Worm (Caenorhabditis elegans): ENCODE measurements around the gene mcm-2.

mcm-2 gene

ce11 chrII:12028707-12029106 lies 22.3 kb upstream of the mcm-2 start:
- TF ChIP-seq ZK546.5 (tag; optimal IDR thresholded peaks at IDR 0.05) (no peak), egl-27 (tag; optimal IDR thresholded peaks at IDR 0.05) (no peak), nhr-77 (tag; optimal IDR thresholded peaks at IDR 0.05) (no peak), skn-1 (tag; optimal IDR thresholded peaks at IDR 0.05) (no peak), R02D3.7 (tag; optimal IDR thresholded peaks at IDR 0.05) (no peak), C34F6.9 (tag; optimal IDR thresholded peaks at IDR 0.05) (no peak), dmd-4 (tag; optimal IDR thresholded peaks at IDR 0.05) (no peak), lsy-2 (tag; optimal IDR thresholded peaks at IDR 0.05) (no peak), gmeb-1 (tag; optimal IDR thresholded peaks at IDR 0.05) (no peak), lin-13 (GFP tag; optimal IDR thresholded peaks at IDR 0.05) (no peak), sem-4 (tag; optimal IDR thresholded peaks at IDR 0.05) (no peak), lin-11 (tag; optimal IDR thresholded peaks at IDR 0.05) (no peak), nhr-23 (tag; optimal IDR thresholded peaks at IDR 0.05) (no peak), nhr-129 (tag; optimal IDR thresholded peaks at IDR 0.05) (no peak), mdl-1 (tag; optimal IDR thresholded peaks at IDR 0.05) (no peak), fos-1 (tag; optimal IDR thresholded peaks at IDR 0.05) (no peak)

- TF ChIP-seq crh-2 (tag; optimal IDR thresholded peaks at IDR 0.05) (peak; percentile 69), gmeb-1 (tag; optimal IDR thresholded peaks at IDR 0.05) (peak; percentile 22), fos-1 (tag; optimal IDR thresholded peaks at IDR 0.05) (peak; percentile 98), nhr-237 (tag; optimal IDR thresholded peaks at IDR 0.05) (no peak)
These were observed 21.3 kb upstream of the mcm-2 start, which contains the start of gene Y17G7B.8 for ce11 chrII:12027697-12028245. Y17G7B.8 (minus strand) TSS chrII:12027747.

ce11 chrII:12023315-12023878 lies 17.0 kb upstream of the mcm-2 start, which contains the start of gene Y17G7B.12:
Y17G7B.12 (plus strand) TSS chrII:12023861.
- no peak for TF ChIP-seq nhr-237 (tag; optimal IDR thresholded peaks at IDR 0.05)
- TF ChIP-seq sem-4 (tag; optimal IDR thresholded peaks at IDR 0.05) = no peak
- no peak for TF ChIP-seq ztf-4 (tag; optimal IDR thresholded peaks at IDR 0.05)
- no peak for TF ChIP-seq nhr-23 (tag; optimal IDR thresholded peaks at IDR 0.05)
- TF ChIP-seq elt-1 (tag; optimal IDR thresholded peaks at IDR 0.05) = no peak
- no peak for TF ChIP-seq lin-11 (tag; optimal IDR thresholded peaks at IDR 0.05)
- no peak for TF ChIP-seq nhr-12 (tag; optimal IDR thresholded peaks at IDR 0.05)
- no peak for TF ChIP-seq sma-9 (GFP tag; optimal IDR thresholded peaks at IDR 0.05)
- no peak for TF ChIP-seq sma-9 (tag; optimal IDR thresholded peaks at IDR 0.05)
- peak; percentile 16 for TF ChIP-seq unc-55 (GFP tag; optimal IDR thresholded peaks at IDR 0.05)
- TF ChIP-seq lsy-2 (tag; optimal IDR thresholded peaks at IDR 0.05) = peak; percentile 38 to 80
- TF ChIP-seq elt-3 (tag; optimal IDR thresholded peaks at IDR 0.05) = no peak
- no peak for TF ChIP-seq ztf-1 (GFP tag; conservative IDR thresholded peaks at IDR 0.05)

ce11 chrII:12008772-12009171 lies 2.3 kb upstream of the mcm-2 start, which contains the start of gene glb-29:
glb-29 (plus strand) TSS chrII:12009072.
- TF ChIP-seq ztf-4 (tag; optimal IDR thresholded peaks at IDR 0.05) (no peak), unc-62 (GFP tag; optimal IDR thresholded peaks at IDR 0.05) (no peak), lin-11 (tag; optimal IDR thresholded peaks at IDR 0.05) (no peak), fos-1 (tag; optimal IDR thresholded peaks at IDR 0.05) (no peak), skn-1 (tag; optimal IDR thresholded peaks at IDR 0.05) (no peak), dmd-4 (tag; optimal IDR thresholded peaks at IDR 0.05) (no peak), alr-1 (tag; optimal IDR thresholded peaks at IDR 0.05) (no peak), R02D3.7 (tag; optimal IDR thresholded peaks at IDR 0.05) (no peak), nhr-237 (tag; optimal IDR thresholded peaks at IDR 0.05) (no peak), nhr-129 (tag; optimal IDR thresholded peaks at IDR 0.05) (no peak), nhr-23 (tag; optimal IDR thresholded peaks at IDR 0.05) (no peak), lin-13 (GFP tag; optimal IDR thresholded peaks at IDR 0.05) (no peak), blmp-1 (tag; optimal IDR thresholded peaks at IDR 0.05; ENCODE audit: insufficient read depth) (no peak), nhr-21 (tag; optimal IDR thresholded peaks at IDR 0.05) (no peak), egl-27 (tag; optimal IDR thresholded peaks at IDR 0.05) (no peak), nhr-11 (tag; optimal IDR thresholded peaks at IDR 0.05) (no peak)

- TF ChIP-seq nhr-77 (tag; optimal IDR thresholded peaks at IDR 0.05) (no peak), sma-9 (GFP tag; optimal IDR thresholded peaks at IDR 0.05) (no peak), sma-9 (tag; optimal IDR thresholded peaks at IDR 0.05) (no peak), Y55F3AM.14 (GFP tag; optimal IDR thresholded peaks at IDR 0.05) (no peak), alr-1 (tag; optimal IDR thresholded peaks at IDR 0.05) (no peak), dmd-4 (tag; optimal IDR thresholded peaks at IDR 0.05) (no peak), gmeb-1 (tag; optimal IDR thresholded peaks at IDR 0.05) (no peak), lin-13 (GFP tag; optimal IDR thresholded peaks at IDR 0.05) (no peak), lsy-2 (tag; optimal IDR thresholded peaks at IDR 0.05) (no peak), ama-1 (optimal IDR thresholded peaks at IDR 0.05) (no peak), sma-3 (GFP tag; optimal IDR thresholded peaks at IDR 0.05) (no peak), nhr-21 (tag; optimal IDR thresholded peaks at IDR 0.05) (no peak), unc-62 (GFP tag; optimal IDR thresholded peaks at IDR 0.05) (no peak), nhr-6 (tag; optimal IDR thresholded peaks at IDR 0.05) (no peak), nhr-25 (tag; optimal IDR thresholded peaks at IDR 0.05) (no peak), nhr-23 (tag; optimal IDR thresholded peaks at IDR 0.05) (no peak), skn-1 (tag; optimal IDR thresholded peaks at IDR 0.05) (no peak), unc-55 (GFP tag; optimal IDR thresholded peaks at IDR 0.05) (no peak)
These were observed 444 bp downstream of the mcm-2 start for ce11 chrII:12005981-12006380.

All from whole organism, L2 larva.